Worm (Caenorhabditis elegans): ENCODE results near the gene Y17G9B.5.

Y17G9B.5 gene

DNA sequence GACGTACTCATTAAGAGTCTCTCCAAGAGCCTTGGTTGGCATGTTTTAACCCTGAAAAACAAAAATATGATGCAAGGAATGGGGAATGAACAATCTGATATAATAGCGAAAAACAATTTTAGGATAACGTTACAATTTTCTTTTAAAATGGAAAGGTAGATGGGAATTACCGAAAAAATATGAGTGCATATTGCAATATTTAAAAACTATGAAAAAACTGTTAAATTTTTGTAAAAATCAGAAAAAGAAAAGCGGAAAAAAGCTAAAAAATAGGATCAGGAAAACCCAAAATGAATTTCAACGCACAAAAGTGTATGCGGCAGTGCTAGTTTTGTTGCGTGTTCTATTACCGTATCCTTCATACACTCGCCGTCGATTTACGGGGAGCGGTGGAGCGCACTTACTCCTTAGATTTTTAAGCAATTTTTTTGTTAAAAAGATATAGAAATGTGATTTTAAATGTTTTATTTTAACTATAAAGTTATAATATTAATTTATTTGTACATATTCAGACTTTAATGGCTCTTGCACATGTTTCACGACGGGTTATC, at the start of gene Y17G9B.5, which contains the start of gene rpl-20:
TSS of gene Y17G9B.5 (plus strand) at position 513 of the 551 bp plus-strand sequence.
TSS of gene rpl-20 (minus strand) at position 51 of the 551 bp plus-strand sequence.
- peak; percentile 90 for TF ChIP-seq nhr-76 (tag; optimal IDR thresholded peaks at IDR 0.05)
- peak; percentile 97 for TF ChIP-seq aly-2 (tag; optimal IDR thresholded peaks at IDR 0.05)
- no peak for TF ChIP-seq eor-1 (tag; optimal IDR thresholded peaks at IDR 0.05)
- TF ChIP-seq nhr-28 (tag; optimal IDR thresholded peaks at IDR 0.05) = peak; percentile 98
- TF ChIP-seq nhr-67 (tag; optimal IDR thresholded peaks at IDR 0.05) = peak; percentile 67
- TF ChIP-seq fkh-10 (GFP tag; optimal IDR thresholded peaks at IDR 0.05) = peak; percentile 100
- TF ChIP-seq elt-1 (tag; optimal IDR thresholded peaks at IDR 0.05) = peak; percentile 97
- no peak for TF ChIP-seq mml-1 (tag; optimal IDR thresholded peaks at IDR 0.05)
- peak; percentile 100 for TF ChIP-seq nfya-1 (tag; optimal IDR thresholded peaks at IDR 0.05; ENCODE audit: insufficient read depth)
- no peak for TF ChIP-seq ceh-9 (tag; optimal IDR thresholded peaks at IDR 0.05)
- peak; percentile 94 for TF ChIP-seq fos-1 (tag; optimal IDR thresholded peaks at IDR 0.05)
- peak; percentile 100 for TF ChIP-seq R02D3.7 (tag; optimal IDR thresholded peaks at IDR 0.05)
- peak; percentile 98 for TF ChIP-seq snpc-4 (tag; optimal IDR thresholded peaks at IDR 0.05)
- peak; percentile 97 for TF ChIP-seq nhr-77 (tag; optimal IDR thresholded peaks at IDR 0.05)
- peak; percentile 100 for TF ChIP-seq pha-4 (tag; optimal IDR thresholded peaks at IDR 0.05)
- TF ChIP-seq ama-1 (optimal IDR thresholded peaks at IDR 0.05) = peak; percentile 91
- peak; percentile 87 for TF ChIP-seq zag-1 (tag; optimal IDR thresholded peaks at IDR 0.05)
- TF ChIP-seq nhr-43 (tag; optimal IDR thresholded peaks at IDR 0.05; ENCODE audit: poor library complexity, severe bottlenecking) = peak; percentile 99
- TF ChIP-seq nhr-11 (tag; optimal IDR thresholded peaks at IDR 0.05) = peak; percentile 98
- peak; percentile 39 for TF ChIP-seq nhr-237 (tag; optimal IDR thresholded peaks at IDR 0.05)
- TF ChIP-seq mdl-1 (tag; optimal IDR thresholded peaks at IDR 0.05) = peak; percentile 31
- peak; percentile 98 for TF ChIP-seq ceh-28 (tag; optimal IDR thresholded peaks at IDR 0.05)
- peak; percentile 60 for TF ChIP-seq ceh-16 (tag; optimal IDR thresholded peaks at IDR 0.05)
- TF ChIP-seq pqm-1 (tag; optimal IDR thresholded peaks at IDR 0.05) = peak; percentile 100
- peak; percentile 42 for TF ChIP-seq unc-39 (tag; optimal IDR thresholded peaks at IDR 0.05)
- peak; percentile 94 for TF ChIP-seq egl-27 (tag; optimal IDR thresholded peaks at IDR 0.05)
- TF ChIP-seq ztf-11 (tag; optimal IDR thresholded peaks at IDR 0.05) = peak; percentile 64
- peak; percentile 100 for TF ChIP-seq lin-15B (tag; optimal IDR thresholded peaks at IDR 0.05)
- TF ChIP-seq sea-2 (GFP tag; optimal IDR thresholded peaks at IDR 0.05) = peak; percentile 85
- TF ChIP-seq skn-1 (tag; optimal IDR thresholded peaks at IDR 0.05) = peak; percentile 97
- peak; percentile 98 for TF ChIP-seq egl-5 (tag; optimal IDR thresholded peaks at IDR 0.05)
- TF ChIP-seq ZK546.5 (tag; optimal IDR thresholded peaks at IDR 0.05) = peak; percentile 83
- TF ChIP-seq nhr-12 (tag; optimal IDR thresholded peaks at IDR 0.05) = no peak
- peak; percentile 97 for TF ChIP-seq unc-62 (GFP tag; optimal IDR thresholded peaks at IDR 0.05)
- TF ChIP-seq ztf-4 (tag; optimal IDR thresholded peaks at IDR 0.05) = peak; percentile 97
- TF ChIP-seq jun-1 (tag; optimal IDR thresholded peaks at IDR 0.05) = peak; percentile 99
- peak; percentile 94 to 97 (median 94) for TF ChIP-seq elt-3 (tag; optimal IDR thresholded peaks at IDR 0.05)
- peak; percentile 100 for TF ChIP-seq lsy-12 (tag; optimal IDR thresholded peaks at IDR 0.05)
- peak; percentile 87 for TF ChIP-seq daf-12 (tag; optimal IDR thresholded peaks at IDR 0.05)
- peak; percentile 100 for TF ChIP-seq nhr-23 (tag; optimal IDR thresholded peaks at IDR 0.05)
- peak; percentile 100 for TF ChIP-seq nhr-25 (tag; optimal IDR thresholded peaks at IDR 0.05)
- TF ChIP-seq elt-2 (tag; optimal IDR thresholded peaks at IDR 0.05) = peak; percentile 98
- peak; percentile 98 for TF ChIP-seq tbx-2 (tag; optimal IDR thresholded peaks at IDR 0.05)
- peak; percentile 99 for TF ChIP-seq lin-39 (tag; optimal IDR thresholded peaks at IDR 0.05)
- peak; percentile 83 for TF ChIP-seq fkh-2 (tag; optimal IDR thresholded peaks at IDR 0.05)
- peak; percentile 100 for TF ChIP-seq hmg-11 (tag; optimal IDR thresholded peaks at IDR 0.05)
- peak; percentile 98 for TF ChIP-seq ceh-82 (tag; optimal IDR thresholded peaks at IDR 0.05)
